Worm (Caenorhabditis elegans) whole organism, mixed stage, embryonic: ENCODE measurements around the gene ccdc-55.

Experiments used
- ces-1 ChIP-seq: fragments of 150-350 bp; optimal IDR thresholded peaks from 2 replicates; lab custom pipeline; 2014; ENCODE audit warnings: missing biosample characterization, missing genetic modification reagents, missing genetic modification characterization
- ham-2 ChIP-seq: fragments of 200-800 bp; sonication (Bioruptor generic); optimal IDR thresholded peaks from 2 replicates; lab custom pipeline; 2018; ENCODE audit warnings: mild to moderate bottlenecking, missing genetic modification characterization, missing compliant biosample characterization

DNA sequence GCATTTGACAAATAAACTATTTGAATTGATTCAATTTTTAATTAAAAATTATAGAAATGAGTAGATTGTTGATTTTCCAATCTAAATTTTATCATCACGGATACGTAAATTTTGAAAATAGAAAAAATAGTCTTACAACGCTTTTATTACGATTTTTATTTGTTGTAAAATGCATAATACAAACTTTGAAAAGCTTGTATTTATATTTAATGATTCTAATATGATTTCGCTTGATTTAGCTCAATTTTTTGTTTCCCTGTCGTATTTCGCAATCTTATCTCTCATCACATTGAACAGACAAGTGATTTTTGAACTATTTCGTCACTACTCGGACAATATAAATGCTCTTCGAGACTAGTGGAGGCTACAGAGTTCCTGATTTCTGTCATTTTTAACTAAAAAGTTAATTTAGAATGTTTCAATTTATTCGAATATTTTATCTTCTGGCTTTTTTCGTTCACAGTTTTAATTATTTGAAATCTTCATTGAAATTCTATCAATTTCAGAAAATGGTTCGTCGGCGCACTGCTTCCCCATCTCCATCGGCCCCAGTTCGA, 16.9 kb downstream of the ccdc-55 start, which contains the start of the genes wht-3 and har-1:
- TF ChIP-seq ham-2 (GFP tag; lab: Kevin White, UChicago) (no peak), ces-1 (no peak)
